Fruit fly (Drosophila melanogaster) S2 (cell line): ENCODE results near the gene CG8838.

Experiments
- CG8478 ChIP-seq: fragments of >200 bp; optimal IDR thresholded peaks from 2 replicates; lab custom pipeline; 2018
- CTCF ChIP-seq, 2 experiments: fragments of >200 bp; optimal IDR thresholded peaks; 2 replicates each; lab custom pipeline; 2018

DNA sequence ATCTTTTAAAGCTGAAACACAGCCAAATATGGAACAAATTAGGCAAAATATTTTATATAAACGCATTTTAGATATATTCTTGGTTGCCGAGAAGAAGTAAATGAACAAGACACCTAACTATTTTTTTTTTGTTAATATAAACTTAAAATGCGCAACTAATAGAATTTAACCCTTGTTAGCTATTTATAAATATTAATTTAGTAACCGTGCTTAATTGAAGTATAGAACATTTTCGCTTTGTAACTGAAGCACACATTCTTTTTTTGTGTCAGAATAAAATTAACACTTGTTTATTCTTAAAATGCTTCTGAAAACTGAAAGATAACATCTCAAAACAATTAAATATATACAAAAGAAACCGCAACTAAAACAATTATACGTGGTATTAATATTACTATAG is 30.2 kb downstream of the CG8838 start, which contains the start of gene Sfp23F:
- TF ChIP-seq CG8478 (no peak), CTCF (optimal IDR thresholded peaks at IDR 0.05; lab: Kevin White, UChicago) (no peak)
